Fruit fly (Drosophila melanogaster): ENCODE data around the gene CG32262.

Gene CG32262

DNA sequence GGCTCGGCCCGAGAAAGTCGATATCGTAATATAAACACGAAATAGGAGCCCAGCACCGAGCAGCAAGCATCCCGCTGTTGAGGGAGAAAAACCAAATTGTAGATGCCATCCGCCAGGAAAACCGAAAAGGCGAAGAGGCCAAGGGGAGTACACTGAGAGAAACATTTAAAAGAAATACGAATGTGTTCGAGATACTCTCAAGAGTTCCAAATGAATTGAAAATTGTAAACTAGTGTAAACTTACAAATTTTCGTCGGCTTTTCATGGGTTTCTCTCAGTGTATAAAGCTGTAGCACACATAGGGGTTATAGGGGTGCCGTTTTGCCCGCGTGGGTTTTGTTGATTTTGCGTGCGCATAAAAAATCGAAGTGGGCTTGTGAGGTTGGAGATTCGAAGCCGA is 7.3 kb downstream of the CG32262 start (continued):
- TF ChIP-seq nau (GFP tag; optimal IDR thresholded peaks at IDR 0.05) (peak; percentile 40), CG12391 (tag; optimal IDR thresholded peaks at IDR 0.05) (peak; percentile 78), H15 (GFP tag; IDR thresholded peaks at IDR 0.05) (peak; percentile 53; the same call in 2 of the 3 replicates), kni (GFP tag; optimal IDR thresholded peaks at IDR 0.05) (no peak), CG5245 (GFP tag; optimal IDR thresholded peaks at IDR 0.05) (peak; percentile 12), gcm (GFP tag; optimal IDR thresholded peaks at IDR 0.05) (peak; percentile 80), zfh1 (GFP tag; IDR thresholded peaks at IDR 0.05) (peak; percentile 53; the same call in 2 of the 3 replicates), CG17612 (GFP tag; IDR thresholded peaks at IDR 0.05) (0 out of 2 replicates have a peak, but pooled peaks have one; percentile 36), BtbVII (GFP tag; optimal IDR thresholded peaks at IDR 0.05) (peak; percentile 60), D (optimal IDR thresholded peaks at IDR 0.05) (no peak), D (GFP tag; optimal IDR thresholded peaks at IDR 0.05) (peak; percentile 15), CG43689 (GFP tag; IDR thresholded peaks at IDR 0.05) (peak; percentile 47; the same call in 1 of the 2 replicates), Dad (GFP tag; optimal IDR thresholded peaks at IDR 0.05) (peak; percentile 49), CG10274 (GFP tag; optimal IDR thresholded peaks at IDR 0.05) (peak; percentile 2), chif (GFP tag; optimal IDR thresholded peaks at IDR 0.05) (peak; percentile 58 to 67), Bgb (GFP tag; IDR thresholded peaks at IDR 0.05; ENCODE audit: partially characterized antibody) (no peak), CG11085 (GFP tag; IDR thresholded peaks at IDR 0.05) (peak; percentile 73), CG10654 (GFP tag; optimal IDR thresholded peaks at IDR 0.05) (peak; percentile 38), CG9797 (GFP tag; optimal IDR thresholded peaks at IDR 0.05) (no peak), CG3065 (GFP tag; optimal IDR thresholded peaks at IDR 0.05) (no peak), inv (GFP tag; IDR thresholded peaks at IDR 0.05; ENCODE audit: partially characterized antibody) (no peak), cwo (GFP tag; optimal IDR thresholded peaks at IDR 0.05) (peak; percentile 70), CG18599 (GFP tag; optimal IDR thresholded peaks at IDR 0.05) (peak; percentile 92), CG17802 (tag; optimal IDR thresholded peaks at IDR 0.05) (no peak), Asciz (GFP tag; optimal IDR thresholded peaks at IDR 0.05) (no peak), Gsc (GFP tag; IDR thresholded peaks at IDR 0.05) (no peak), slp2 (GFP tag; optimal IDR thresholded peaks at IDR 0.05) (peak; percentile 32), vnd (GFP tag; IDR thresholded peaks at IDR 0.05; ENCODE audit: partially characterized antibody) (no peak), CG1529 (GFP tag; optimal IDR thresholded peaks at IDR 0.05) (peak; percentile 26), CG1024 (GFP tag; IDR thresholded peaks at IDR 0.05) (peak; percentile 60), CG3281 (GFP tag; optimal IDR thresholded peaks at IDR 0.05) (peak; percentile 56), gsb (GFP tag; IDR thresholded peaks at IDR 0.05) (0 out of 2 replicates have a peak, but pooled peaks have one; percentile 14), CG10431 (GFP tag; optimal IDR thresholded peaks at IDR 0.05) (no peak), HLH3B (GFP tag; IDR thresholded peaks at IDR 0.05) (peak; percentile 79), Jarid2 (GFP tag; optimal IDR thresholded peaks at IDR 0.05) (peak; percentile 26), Hmr (GFP tag; optimal IDR thresholded peaks at IDR 0.05) (peak; percentile 91), Bdp1 (GFP tag; optimal IDR thresholded peaks at IDR 0.05) (peak; percentile 47), CG17385 (GFP tag; optimal IDR thresholded peaks at IDR 0.05) (peak; percentile 81), ato (GFP tag; IDR thresholded peaks at IDR 0.05; ENCODE audit: partially characterized antibody) (no peak), dmrt99B (tag; optimal IDR thresholded peaks at IDR 0.05) (peak; percentile 71), CG11398 (GFP tag; optimal IDR thresholded peaks at IDR 0.05) (peak; percentile 55), CG12155 (GFP tag; optimal IDR thresholded peaks at IDR 0.05) (peak; percentile 75), CG11696 (GFP tag; IDR thresholded peaks at IDR 0.05) (peak; percentile 67), MBD-R2 (GFP tag; IDR thresholded peaks at IDR 0.05) (peak; percentile 63), CG13775 (GFP tag; optimal IDR thresholded peaks at IDR 0.05) (peak; percentile 62), CG2120 (GFP tag; optimal IDR thresholded peaks at IDR 0.05) (peak; percentile 95), sr (GFP tag; IDR thresholded peaks at IDR 0.05) (no peak), lmd (GFP tag; IDR thresholded peaks at IDR 0.05) (peak; percentile 81), Scr (GFP tag; IDR thresholded peaks at IDR 0.05; ENCODE audit: partially characterized antibody) (no peak), CG10462 (GFP tag; optimal IDR thresholded peaks at IDR 0.05) (peak; percentile 42), NC2β (GFP tag; optimal IDR thresholded peaks at IDR 0.05) (peak; percentile 65)
